Fruit fly (Drosophila melanogaster): Measurements from ENCODE around the gene CG1737.

DNA sequence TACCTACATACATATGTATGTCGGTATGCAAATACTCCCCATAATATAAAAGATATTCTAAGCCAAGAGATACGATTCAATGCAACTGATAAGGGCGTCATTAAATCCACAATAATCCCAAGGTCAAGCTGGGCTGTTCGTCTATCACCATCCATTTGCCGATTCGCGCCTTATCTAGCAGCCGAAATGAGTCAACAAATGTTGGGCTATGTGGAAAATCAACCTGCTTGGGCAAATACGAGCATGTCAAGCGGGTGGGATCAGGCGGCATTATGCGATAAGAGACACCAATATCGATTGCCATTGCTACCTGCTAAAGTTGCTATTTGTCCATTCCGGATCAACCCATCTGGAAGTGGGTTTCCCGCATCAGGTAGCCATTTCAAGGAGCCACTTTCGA is 27.7 kb upstream of the CG1737 start:
- TF ChIP-seq CG12768 (GFP tag; optimal IDR thresholded peaks at IDR 0.05): no peak
- no peak for TF ChIP-seq Clk (GFP tag; optimal IDR thresholded peaks at IDR 0.05)
- TF ChIP-seq CG11617 (GFP tag; optimal IDR thresholded peaks at IDR 0.05): no peak
- no peak for TF ChIP-seq cic (GFP tag; optimal IDR thresholded peaks at IDR 0.05)
- no peak for TF ChIP-seq ovo (GFP tag; optimal IDR thresholded peaks at IDR 0.05)
- TF ChIP-seq CG7101 (tag; optimal IDR thresholded peaks at IDR 0.05): no peak
- no peak for TF ChIP-seq CG5204 (GFP tag; optimal IDR thresholded peaks at IDR 0.05)
- TF ChIP-seq toe (GFP tag; optimal IDR thresholded peaks at IDR 0.05): no peak
- no peak for TF ChIP-seq Crg-1 (GFP tag; optimal IDR thresholded peaks at IDR 0.05)
- TF ChIP-seq kay (GFP tag; ENCODE audit: borderline replicate concordance): no peak
- TF ChIP-seq cnc (optimal IDR thresholded peaks at IDR 0.05): no peak

Measured in whole organism, adult.